Fruit fly (Drosophila melanogaster): Measurements from ENCODE around the gene CG6380.

- no peak for TF ChIP-seq CG6854 (GFP tag; optimal IDR thresholded peaks at IDR 0.05)
- no peak for TF ChIP-seq eg (GFP tag; IDR thresholded peaks at IDR 0.05)
- no peak for TF ChIP-seq CG10631 (GFP tag; optimal IDR thresholded peaks at IDR 0.05)
These were observed 6.1 kb downstream of the CG6380 start, which contains the start of gene CG15140 for dm6 chr2L:17285940-17286339.
